Worm (Caenorhabditis elegans) whole organism, L4 larva: ENCODE results near the gene C45B2.6.

Source experiments
- F44E2.7 ChIP-seq: fragments of 200-800 bp; sonication (Bioruptor generic); IDR thresholded peaks from 2 replicates; pipeline ENCODE4 v2.1.2; 2022; ENCODE audit warnings: missing genetic modification characterization, missing compliant biosample characterization
- F49E8.2 ChIP-seq: sonication (generic microtip); optimal IDR thresholded peaks from 2 replicates; lab custom pipeline; 2016; ENCODE audit warnings: missing compliant biosample characterization, mild to moderate bottlenecking, missing genetic modification characterization, borderline replicate concordance
- T26A8.4 ChIP-seq: fragments of 200-800 bp; sonication (Bioruptor generic); IDR thresholded peaks from 2 replicates; pipeline ENCODE4 v1.3.6; 2022; ENCODE audit warnings: missing genetic modification characterization, missing compliant biosample characterization
- Y5F2A.4 ChIP-seq: fragments of 200-800 bp; sonication (Bioruptor generic); optimal IDR thresholded peaks from 2 replicates; lab custom pipeline; 2018; ENCODE audit warnings: mild to moderate bottlenecking, missing genetic modification characterization, missing compliant biosample characterization
- aha-1 ChIP-seq: fragments of 150-350 bp; peaks from one replicate; lab custom pipeline; 2014; ENCODE audit warnings: missing biosample characterization, missing genetic modification characterization
- ceh-28 ChIP-seq: fragments of 150-350 bp; optimal IDR thresholded peaks from 2 replicates; lab custom pipeline; 2014; ENCODE audit warnings: missing biosample characterization, missing genetic modification reagents, missing genetic modification characterization
- ceh-44 ChIP-seq: fragments of 200-800 bp; sonication (Bioruptor generic); IDR thresholded peaks from 2 replicates; pipeline ENCODE4 v1.3.6; 2022; ENCODE audit warnings: missing genetic modification reagents, missing genetic modification characterization, missing compliant biosample characterization
- ceh-82 ChIP-seq: sonication (generic microtip); optimal IDR thresholded peaks from 2 replicates; lab custom pipeline; 2017; ENCODE audit warnings: missing biosample characterization, missing genetic modification characterization
- ctbp-1 ChIP-seq: fragments of 200-800 bp; sonication (Bioruptor generic); IDR thresholded peaks from 2 replicates; pipeline ENCODE4 v1.3.6; 2022; ENCODE audit warnings: missing genetic modification reagents, missing genetic modification characterization, missing compliant biosample characterization
- daf-12 ChIP-seq: fragments of 150-350 bp; optimal IDR thresholded peaks from 2 replicates; lab custom pipeline; 2014; ENCODE audit warnings: missing biosample characterization, missing genetic modification reagents, missing genetic modification characterization
- daf-16 ChIP-seq, 3 experiments: sonication (generic microtip); optimal IDR thresholded peaks; 2 replicates each; lab custom pipeline; 2016 to 2017; ENCODE audit warnings: missing genetic modification characterization in 3 of 3, missing genetic modification reagents in 3 of 3, mild to moderate bottlenecking in 2 of 3, missing compliant biosample characterization in 2 of 3, missing biosample characterization in 1 of 3, moderate library complexity in 1 of 3
- dpl-1 ChIP-seq: fragments of 150-350 bp; optimal IDR thresholded peaks from 2 replicates; lab custom pipeline; 2014; ENCODE audit warnings: missing biosample characterization, missing genetic modification reagents, missing genetic modification characterization
- duxl-1 ChIP-seq: sonication (generic microtip); optimal IDR thresholded peaks from 2 replicates; lab custom pipeline; 2016; ENCODE audit warnings: mild to moderate bottlenecking, missing genetic modification characterization, moderate library complexity, missing compliant biosample characterization; ENCODE audit not compliant: poor library complexity
- dve-1 ChIP-seq: sonication (generic microtip); optimal IDR thresholded peaks from 2 replicates; lab custom pipeline; 2017; ENCODE audit warnings: antibody characterized with exemption, mild to moderate bottlenecking, missing genetic modification characterization, missing compliant biosample characterization; ENCODE audit not compliant: insufficient read depth
- egl-27 ChIP-seq: sonication (generic microtip); optimal IDR thresholded peaks from 3 replicates; lab custom pipeline; 2017; ENCODE audit warnings: missing biosample characterization, missing genetic modification reagents, missing genetic modification characterization
- fos-1 ChIP-seq: fragments of 150-350 bp; optimal IDR thresholded peaks from 2 replicates; lab custom pipeline; 2014; ENCODE audit warnings: missing biosample characterization, missing genetic modification characterization
- hlh-30 ChIP-seq: sonication (generic microtip); optimal IDR thresholded peaks from 2 replicates; lab custom pipeline; 2017; ENCODE audit warnings: antibody characterized with exemption, mild to moderate bottlenecking, missing genetic modification characterization, missing compliant biosample characterization; ENCODE audit not compliant: insufficient read depth
- jun-1 ChIP-seq: fragments of 150-350 bp; optimal IDR thresholded peaks from 2 replicates; lab custom pipeline; 2014; ENCODE audit warnings: missing biosample characterization, missing genetic modification reagents, missing genetic modification characterization
- lim-7 ChIP-seq: fragments of 200-800 bp; sonication (Bioruptor generic); IDR thresholded peaks from 2 replicates; pipeline ENCODE4 v1.3.6; 2022; ENCODE audit warnings: missing genetic modification characterization, missing compliant biosample characterization
- lir-3 ChIP-seq: sonication (generic microtip); optimal IDR thresholded peaks from 2 replicates; lab custom pipeline; 2016; ENCODE audit warnings: mild to moderate bottlenecking, missing genetic modification characterization, missing compliant biosample characterization
- lsy-2 ChIP-seq, 2 experiments: fragments of 150-350 bp in 1 of 2; sonication (generic microtip) in 1 of 2; optimal IDR thresholded peaks; 2 replicates each; lab custom pipeline; 2014 to 2017; ENCODE audit warnings: missing biosample characterization in 2 of 2, missing genetic modification characterization in 2 of 2
- madf-5 ChIP-seq, 2 experiments: fragments of 200-800 bp; sonication (Bioruptor generic); IDR thresholded peaks; 2 replicates each; pipeline ENCODE4 v1.3.6; 2022; ENCODE audit warnings: missing compliant biosample characterization in 2 of 2, missing genetic modification characterization in 2 of 2
- mdt-29 ChIP-seq: fragments of 200-800 bp; sonication (Bioruptor generic); IDR thresholded peaks from 2 replicates; pipeline ENCODE4 v1.3.6; 2022; ENCODE audit warnings: missing genetic modification reagents, missing genetic modification characterization, missing compliant biosample characterization
- mep-1 ChIP-seq: fragments of 150-350 bp; sonication (generic microtip); optimal IDR thresholded peaks from 3 replicates; lab custom pipeline; 2014; ENCODE audit warnings: missing biosample characterization, missing genetic modification characterization
- mes-2 ChIP-seq: sonication (generic microtip); optimal IDR thresholded peaks from 2 replicates; lab custom pipeline; 2016; ENCODE audit warnings: missing genotype, mild to moderate bottlenecking, missing genetic modification characterization, missing compliant biosample characterization; ENCODE audit not compliant: poor library complexity, severe bottlenecking
- mxl-3 ChIP-seq: fragments of 200-800 bp; sonication (Bioruptor generic); optimal IDR thresholded peaks from 2 replicates; lab custom pipeline; 2018; ENCODE audit warnings: mild to moderate bottlenecking, missing genetic modification characterization, missing compliant biosample characterization
- nhr-102 ChIP-seq: sonication (generic microtip); optimal IDR thresholded peaks from 2 replicates; lab custom pipeline; 2016; ENCODE audit warnings: mild to moderate bottlenecking, missing genetic modification characterization, moderate library complexity, missing compliant biosample characterization
- nhr-11 ChIP-seq: fragments of 150-350 bp; optimal IDR thresholded peaks from 2 replicates; lab custom pipeline; 2014; ENCODE audit warnings: missing biosample characterization, missing genetic modification characterization
- php-3 ChIP-seq: fragments of 200-800 bp; sonication (Bioruptor generic); IDR thresholded peaks from 2 replicates; pipeline ENCODE4 v1.3.6; 2022; ENCODE audit warnings: missing genetic modification reagents, missing genetic modification characterization, missing compliant biosample characterization
- rbr-2 ChIP-seq: sonication (generic microtip); optimal IDR thresholded peaks from 2 replicates; lab custom pipeline; 2016; ENCODE audit warnings: missing genotype, missing genetic modification characterization, missing compliant biosample characterization
- snpc-1.2 ChIP-seq: fragments of 200-800 bp; sonication (Bioruptor generic); IDR thresholded peaks from 2 replicates; pipeline ENCODE4 v1.3.6; 2022; ENCODE audit warnings: missing genetic modification reagents, missing genetic modification characterization, missing compliant biosample characterization
- spr-3 ChIP-seq: fragments of 200-800 bp; sonication (Bioruptor generic); optimal IDR thresholded peaks from 2 replicates; lab custom pipeline; 2018; ENCODE audit warnings: mild to moderate bottlenecking, missing genetic modification characterization, missing compliant biosample characterization
- ztf-7 ChIP-seq: fragments of 150-350 bp; optimal IDR thresholded peaks from 2 replicates; lab custom pipeline; 2014; ENCODE audit warnings: missing biosample characterization, missing genetic modification characterization

Gene C45B2.6

DNA sequence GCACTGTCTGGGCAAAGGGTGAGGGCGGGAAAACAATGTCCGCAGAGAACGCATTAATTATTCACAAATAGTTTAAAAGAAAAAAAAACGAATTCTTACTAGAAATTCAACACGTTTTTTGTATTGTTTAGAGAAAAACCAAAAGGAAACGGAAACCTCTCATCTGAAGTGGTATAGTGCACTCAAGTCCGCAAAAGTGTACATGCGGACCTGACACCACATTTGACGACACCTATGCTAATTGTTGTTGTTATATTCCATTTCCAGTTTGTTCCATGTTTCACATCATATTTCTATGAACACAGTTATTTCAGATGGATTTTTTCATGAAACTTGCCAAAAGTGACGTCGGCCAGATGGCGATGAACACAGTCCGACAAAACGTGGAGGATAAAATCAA, at the start of gene C45B2.6:
C45B2.6 (plus strand) TSS at position 136 of the 400 bp plus-strand sequence.
- TF ChIP-seq dpl-1 (GFP tag; lab: Kevin White, UChicago) = peak; percentile 4
- TF ChIP-seq daf-16 (GFP tag; optimal IDR thresholded peaks at IDR 0.05; lab: Kevin White, UChicago) = no peak
- TF ChIP-seq daf-16 (tag; optimal IDR thresholded peaks at IDR 0.05; lab: Kevin White, UChicago) = peak; percentile 13
- peak; percentile 31 for TF ChIP-seq dve-1
- peak in 1 of 2 experiments; percentile 43 for TF ChIP-seq lsy-2 (tag; optimal IDR thresholded peaks at IDR 0.05; lab: Kevin White, UChicago)
- TF ChIP-seq mes-2 = no peak
- TF ChIP-seq ceh-44 (GFP tag; lab: Robert Waterston, UW) = no peak
- no peak for TF ChIP-seq daf-12 (tag; lab: Kevin White, UChicago)
- no peak for TF ChIP-seq F44E2.7
- TF ChIP-seq duxl-1 (tag; lab: Kevin White, UChicago) = no peak
- TF ChIP-seq lim-7 (GFP tag; lab: Robert Waterston, UW) = no peak
- TF ChIP-seq jun-1 = no peak
- no peak for TF ChIP-seq nhr-11 (tag; lab: Kevin White, UChicago)
- TF ChIP-seq, all 104 proteins: peak for 4

DNA sequence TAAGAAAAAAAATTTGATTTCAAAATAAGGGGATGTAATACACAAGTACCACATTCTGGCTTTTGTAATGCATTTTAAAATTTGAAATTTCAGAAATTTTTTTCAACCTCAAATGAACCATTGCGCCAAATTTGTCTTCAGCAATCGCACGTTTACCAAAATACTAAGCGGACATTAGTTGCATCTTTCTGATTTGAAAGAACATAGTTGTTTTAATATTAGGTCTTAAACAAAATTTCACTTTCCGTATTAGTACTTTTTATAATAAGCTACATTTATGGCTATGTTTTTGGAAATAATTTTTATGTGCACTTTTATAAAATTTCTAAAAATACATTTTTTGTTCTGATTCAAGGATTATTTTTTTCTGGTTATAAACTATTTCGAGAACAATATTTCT, 48.8 kb upstream of the C45B2.6 start, which contains the start of gene sups-1:
sups-1 (plus strand) TSS at position 301 of the 400 bp plus-strand sequence.
- TF ChIP-seq rbr-2 = no peak
- no peak for TF ChIP-seq ztf-7 (tag; lab: Kevin White, UChicago)
- no peak for TF ChIP-seq spr-3 (GFP tag; lab: Kevin White, UChicago)
- no peak for TF ChIP-seq lir-3 (tag; lab: Kevin White, UChicago)
- no peak for TF ChIP-seq fos-1
- TF ChIP-seq mes-2 = no peak
- TF ChIP-seq ceh-28 = no peak
- TF ChIP-seq mdt-29 (GFP tag; lab: Robert Waterston, UW) = no peak

DNA sequence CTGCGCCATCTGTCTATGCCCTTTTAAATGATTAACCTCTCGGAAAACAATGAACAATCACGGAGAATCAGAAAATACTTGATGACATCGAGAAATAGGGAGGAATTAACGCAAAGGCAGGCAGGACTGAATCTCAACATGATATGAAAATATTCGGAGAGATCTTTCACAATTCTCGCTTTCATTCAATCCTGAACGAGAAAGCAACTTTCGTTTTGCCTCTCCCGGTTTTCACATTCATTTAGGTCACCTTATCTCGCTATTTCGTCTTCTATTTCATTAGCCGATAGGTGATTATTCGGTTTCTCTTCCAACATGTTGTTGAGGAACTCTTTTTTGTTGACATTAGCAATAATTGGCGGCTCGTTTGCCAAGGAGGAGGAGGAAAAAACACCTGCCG, 48.4 kb upstream of the C45B2.6 start:
- peak; percentile 30 for TF ChIP-seq mxl-3 (GFP tag; lab: Kevin White, UChicago)
- no peak for TF ChIP-seq mep-1 (tag; lab: Kevin White, UChicago)

DNA sequence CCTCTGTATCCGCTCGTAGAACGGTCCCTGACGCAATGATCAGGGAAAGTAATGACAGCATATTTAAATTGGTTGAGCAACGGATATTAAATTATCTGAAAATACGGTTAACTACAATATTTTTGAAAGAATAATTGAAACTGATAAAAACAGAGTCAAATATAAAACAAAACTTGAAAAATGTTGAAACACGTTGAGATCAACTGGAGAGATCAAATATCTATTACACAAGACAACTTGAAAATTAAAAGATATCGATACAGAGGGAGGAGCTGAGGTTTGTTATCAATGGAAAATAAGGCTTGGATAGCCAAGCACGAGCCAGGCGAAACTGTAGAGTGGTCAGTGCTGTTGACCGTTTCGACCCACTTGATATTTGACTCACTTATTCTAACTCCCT, 42.1 kb upstream of the C45B2.6 start, which contains the start of gene C09B8.3:
C09B8.3 (minus strand) TSS at position 101 of the 400 bp plus-strand sequence.
- no peak for TF ChIP-seq nhr-102
- no peak for TF ChIP-seq aha-1 (tag; lab: Kevin White, UChicago)
- no peak for TF ChIP-seq ceh-82 (tag; lab: Kevin White, UChicago)
- no peak for TF ChIP-seq php-3 (GFP tag; lab: Robert Waterston, UW)
- no peak for TF ChIP-seq F49E8.2
- TF ChIP-seq snpc-1.2 (GFP tag; lab: Robert Waterston, UW) = no peak
- TF ChIP-seq madf-5 (GFP tag; IDR thresholded peaks at IDR 0.05; lab: Robert Waterston, UW) = no peak
- TF ChIP-seq egl-27 (tag; lab: Kevin White, UChicago) = no peak

DNA sequence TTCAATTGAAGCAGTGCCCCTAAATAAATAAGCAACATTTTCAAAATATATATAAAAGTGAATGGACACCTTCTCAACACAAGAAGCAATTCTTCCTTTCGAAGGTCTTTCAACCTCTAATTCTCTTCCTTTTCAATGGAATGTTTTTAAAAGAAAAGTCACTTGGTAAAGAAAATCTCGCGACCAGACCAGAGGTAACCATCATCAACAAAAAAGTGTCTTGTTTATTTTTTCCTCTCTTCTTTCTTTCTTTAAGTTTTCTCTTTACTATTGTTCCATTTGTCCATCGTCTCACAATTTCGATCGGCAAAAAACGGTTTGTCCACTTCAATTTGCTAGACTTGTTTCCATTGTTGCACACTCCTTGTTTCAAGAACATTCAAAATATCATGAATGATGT, 37.6 kb upstream of the C45B2.6 start, which contains the start of gene C09B8.8:
C09B8.8 (plus strand) TSS at position 397 of the 400 bp plus-strand sequence.
- TF ChIP-seq dve-1 (peak; percentile 10), ctbp-1 (GFP tag; lab: Robert Waterston, UW) (no peak)

DNA sequence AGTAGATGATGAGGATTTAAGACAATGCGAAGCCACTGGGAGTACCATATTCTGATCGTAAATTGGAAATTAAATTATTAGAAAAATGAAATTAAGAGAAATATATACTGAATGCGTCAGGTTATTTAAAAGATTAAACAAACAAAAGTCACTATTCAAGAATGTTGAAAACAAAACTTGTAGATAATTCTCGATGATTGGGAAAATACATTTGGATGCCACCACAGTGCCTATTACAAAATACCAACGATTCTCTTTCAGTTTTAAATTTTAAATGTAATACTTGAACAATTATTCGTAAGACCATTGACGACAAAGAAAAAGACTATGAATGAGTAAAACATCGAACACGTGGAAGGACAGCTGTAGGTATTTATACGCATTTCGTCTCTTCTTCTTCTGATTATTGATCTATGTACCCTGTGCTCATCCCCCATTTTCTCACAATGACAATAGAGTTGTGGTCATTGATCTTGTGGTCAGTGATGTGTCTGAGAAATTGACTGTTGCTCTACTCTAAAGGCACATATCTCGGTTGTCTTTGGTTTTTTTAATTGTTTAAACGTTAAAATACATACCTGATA, 32.7 kb upstream of the C45B2.6 start, which contains the start of gene C09B8.4:
C09B8.4 (minus strand) TSS at position 51 of the 584 bp plus-strand sequence.
- TF ChIP-seq Y5F2A.4 (GFP tag; lab: Kevin White, UChicago) (no peak), dve-1 (peak; percentile 36), hlh-30 (tag; lab: Kevin White, UChicago) (no peak), T26A8.4 (no peak)
